Fruit fly (Drosophila melanogaster) whole organism, embryonic: ENCODE measurements around the gene Ero1L.

ENCODE experiments used
- ATbp ChIP-seq: fragments of 200-800 bp; sonication (Bioruptor generic); optimal IDR thresholded peaks from 2 replicates; lab custom pipeline; 2017; ENCODE audit warnings: missing biosample characterization, mild to moderate bottlenecking, missing genetic modification characterization, missing genetic modification reagents
- Aef1 ChIP-seq: fragments of 200-800 bp; sonication (Bioruptor generic); IDR thresholded peaks from 3 replicates; pipeline ENCODE4 v1.3.6; 2022; ENCODE audit warnings: missing biosample characterization, missing genetic modification characterization
- Bdp1 ChIP-seq: fragments of 200-800 bp; sonication (Bioruptor generic); optimal IDR thresholded peaks from 3 replicates; lab custom pipeline; 2016; ENCODE audit warnings: missing biosample characterization, missing genetic modification characterization
- CG11696 ChIP-seq: fragments of 200-800 bp; sonication (Bioruptor generic); IDR thresholded peaks from 2 replicates; pipeline ENCODE4 v1.3.6; 2022; ENCODE audit warnings: missing biosample characterization, missing genetic modification characterization
- CG14014 ChIP-seq: fragments of 200-800 bp; sonication (Bioruptor generic); IDR thresholded peaks from 2 replicates; pipeline ENCODE4 v1.3.6; 2022; ENCODE audit warnings: missing biosample characterization, missing genetic modification characterization
- CG15601 ChIP-seq: fragments of 200-800 bp; sonication (Bioruptor generic); optimal IDR thresholded peaks from 3 replicates; lab custom pipeline; 2019; ENCODE audit warnings: missing biosample characterization, mild to moderate bottlenecking, missing genetic modification characterization, moderate library complexity
- CG15696 ChIP-seq: fragments of 200-800 bp; sonication (Bioruptor generic); optimal IDR thresholded peaks from 2 replicates; lab custom pipeline; 2019; ENCODE audit warnings: missing biosample characterization, mild to moderate bottlenecking, missing genetic modification characterization, moderate library complexity
- CG2875 ChIP-seq: fragments of 200-800 bp; sonication (Bioruptor generic); optimal IDR thresholded peaks from 2 replicates; lab custom pipeline; 2017; ENCODE audit warnings: missing biosample characterization, mild to moderate bottlenecking, missing genetic modification characterization, missing genetic modification reagents
- CG30403 ChIP-seq: fragments of 200-800 bp; sonication (Bioruptor generic); optimal IDR thresholded peaks from 3 replicates; lab custom pipeline; 2016; ENCODE audit warnings: missing biosample characterization, missing genetic modification characterization
- CG3065 ChIP-seq: fragments of 200-800 bp; sonication (Bioruptor generic); optimal IDR thresholded peaks from 2 replicates; lab custom pipeline; 2016; ENCODE audit warnings: missing biosample characterization, missing genetic modification characterization
- CG3163 ChIP-seq: fragments of 200-800 bp; sonication (Bioruptor generic); optimal IDR thresholded peaks from 3 replicates; lab custom pipeline; 2016; ENCODE audit warnings: missing biosample characterization, missing genetic modification characterization
- CG34422 ChIP-seq: fragments of 200-800 bp; sonication (Bioruptor generic); IDR thresholded peaks from 3 replicates; pipeline ENCODE4 v1.3.6; 2022; ENCODE audit warnings: missing biosample characterization, missing genetic modification characterization
- CG4360 ChIP-seq: fragments of 200-800 bp; sonication (Bioruptor generic); IDR thresholded peaks from 2 replicates; pipeline ENCODE4 v1.3.6; 2022; ENCODE audit warnings: missing biosample characterization, missing genetic modification characterization
- CG43689 ChIP-seq: fragments of 200-800 bp; sonication (Bioruptor generic); IDR thresholded peaks from 2 replicates; pipeline ENCODE4 v1.3.6; 2022; ENCODE audit warnings: missing biosample characterization, missing genetic modification characterization
- CG7556 ChIP-seq: fragments of 200-800 bp; sonication (Bioruptor generic); optimal IDR thresholded peaks from 2 replicates; lab custom pipeline; 2017; ENCODE audit warnings: missing biosample characterization, mild to moderate bottlenecking, missing genetic modification characterization
- CG7839 ChIP-seq: fragments of 200-800 bp; sonication (Bioruptor generic); optimal IDR thresholded peaks from 3 replicates; lab custom pipeline; 2018; ENCODE audit warnings: missing biosample characterization, mild to moderate bottlenecking, missing genetic modification characterization, moderate library complexity
- CG9727 ChIP-seq: fragments of 200-800 bp; sonication (Bioruptor generic); optimal IDR thresholded peaks from 3 replicates; lab custom pipeline; 2017; ENCODE audit warnings: missing biosample characterization, mild to moderate bottlenecking, missing genetic modification characterization
- CG9932 ChIP-seq: fragments of 200-800 bp; sonication (Bioruptor generic); IDR thresholded peaks from 2 replicates; pipeline ENCODE4 v1.3.6; 2022; ENCODE audit warnings: missing biosample characterization, missing genetic modification characterization
- CkIIα-i1 ChIP-seq: fragments of 200-800 bp; sonication (Bioruptor generic); IDR thresholded peaks from 2 replicates; pipeline ENCODE4 v1.3.6; 2022; ENCODE audit warnings: missing biosample characterization, missing genetic modification characterization
- CoRest ChIP-seq: fragments of 200-800 bp; sonication (Bioruptor generic); optimal IDR thresholded peaks from 3 replicates; lab custom pipeline; 2018; ENCODE audit warnings: missing biosample characterization, mild to moderate bottlenecking, missing genetic modification characterization, moderate library complexity
- Dbx ChIP-seq: fragments of 200-800 bp; sonication (Bioruptor generic); IDR thresholded peaks from 3 replicates; pipeline ENCODE4 v1.3.6; 2022; ENCODE audit warnings: missing biosample characterization, missing genetic modification characterization
- Ets65A ChIP-seq: fragments of 200-800 bp; sonication (Bioruptor generic); peaks from one replicate; lab custom pipeline; 2016; ENCODE audit warnings: missing biosample characterization, missing genetic modification characterization
- Ets97D ChIP-seq: fragments of 200-800 bp; sonication (Bioruptor generic); optimal IDR thresholded peaks from 3 replicates; lab custom pipeline; 2016; ENCODE audit warnings: missing biosample characterization, missing genetic modification characterization
- Gsc ChIP-seq: fragments of 200-800 bp; sonication (Bioruptor generic); IDR thresholded peaks from 2 replicates; pipeline ENCODE4 v1.3.6; 2022; ENCODE audit warnings: missing biosample characterization, missing genetic modification characterization
- HmgZ ChIP-seq: fragments of 200-800 bp; sonication (Bioruptor generic); optimal IDR thresholded peaks from 2 replicates; lab custom pipeline; 2018; ENCODE audit warnings: missing biosample characterization, mild to moderate bottlenecking, missing genetic modification characterization
- Hmr ChIP-seq: fragments of 200-800 bp; sonication (Bioruptor generic); optimal IDR thresholded peaks from 3 replicates; lab custom pipeline; 2017; ENCODE audit warnings: mild to moderate bottlenecking, missing biosample characterization, missing genetic modification reagents, missing genetic modification characterization
- Lim3 ChIP-seq: fragments of 200-800 bp; sonication (Bioruptor generic); IDR thresholded peaks from 2 replicates; pipeline ENCODE4 v1.3.6; 2022; ENCODE audit warnings: missing biosample characterization, missing genetic modification characterization
- Nf-YA ChIP-seq: fragments of 200-800 bp; sonication (Bioruptor generic); IDR thresholded peaks from 2 replicates; pipeline ENCODE4 v1.3.6; 2022; ENCODE audit warnings: missing biosample characterization, missing genetic modification characterization
- Pdp1 ChIP-seq, 2 experiments: fragments of 200-800 bp; sonication (Bioruptor generic); optimal IDR thresholded peaks; 3 replicates each; lab custom pipeline; 2016; ENCODE audit warnings: missing biosample characterization in 2 of 2, missing genetic modification characterization in 2 of 2, mild to moderate bottlenecking in 1 of 2, moderate library complexity in 1 of 2
- Side ChIP-seq: fragments of 200-800 bp; sonication (Bioruptor generic); optimal IDR thresholded peaks from 2 replicates; lab custom pipeline; 2016; ENCODE audit warnings: missing biosample characterization, missing genetic modification characterization
- Sry-β ChIP-seq: fragments of 200-800 bp; sonication (Bioruptor generic); optimal IDR thresholded peaks from 2 replicates; lab custom pipeline; 2018; ENCODE audit warnings: missing biosample characterization, mild to moderate bottlenecking, missing genetic modification characterization, moderate library complexity
- Trl ChIP-seq, 3 experiments: fragments of >200 bp in 2 of 3; fragments of 200-800 bp in 1 of 3; sonication (Bioruptor generic) in 1 of 3; optimal IDR thresholded peaks; 2 replicates in 1 of 3; 3 replicates in 2 of 3; lab custom pipeline; 2016 to 2017; ENCODE audit warnings: missing biosample characterization in 1 of 3, missing genetic modification characterization in 1 of 3
- ato ChIP-seq: fragments of 200-800 bp; sonication (Bioruptor generic); IDR thresholded peaks from 2 replicates; pipeline ENCODE4 v1.3.6; 2022; ENCODE audit warnings: missing biosample characterization, missing genetic modification characterization; ENCODE audit not compliant: partially characterized antibody
- bab2 ChIP-seq: fragments of 200-800 bp; sonication (Bioruptor generic); optimal IDR thresholded peaks from 2 replicates; lab custom pipeline; 2016; ENCODE audit warnings: missing biosample characterization, missing genetic modification characterization
- crc ChIP-seq: fragments of 200-800 bp; sonication (Bioruptor generic); optimal IDR thresholded peaks from 2 replicates; lab custom pipeline; 2016; ENCODE audit warnings: missing biosample characterization, missing genetic modification characterization
- dati ChIP-seq: fragments of 200-800 bp; sonication (Bioruptor generic); IDR thresholded peaks from 2 replicates; pipeline ENCODE4 v1.3.6; 2022; ENCODE audit warnings: missing biosample characterization, missing genetic modification characterization
- dm ChIP-seq: fragments of 200-800 bp; sonication (Bioruptor generic); optimal IDR thresholded peaks from 3 replicates; lab custom pipeline; 2016; ENCODE audit warnings: missing biosample characterization, missing genetic modification characterization
- ems ChIP-seq: fragments of 200-800 bp; sonication (Bioruptor generic); optimal IDR thresholded peaks from 3 replicates; lab custom pipeline; 2016; ENCODE audit warnings: missing biosample characterization, missing genetic modification characterization
- grn ChIP-seq: fragments of 200-800 bp; sonication (Bioruptor generic); optimal IDR thresholded peaks from 3 replicates; lab custom pipeline; 2017; ENCODE audit warnings: missing biosample characterization, missing genetic modification characterization
- lilli ChIP-seq: fragments of 200-800 bp; sonication (Bioruptor generic); optimal IDR thresholded peaks from 3 replicates; lab custom pipeline; 2016; ENCODE audit warnings: missing biosample characterization, missing genetic modification characterization
- luna ChIP-seq: fragments of 200-800 bp; sonication (Bioruptor generic); optimal IDR thresholded peaks from 2 replicates; lab custom pipeline; 2016; ENCODE audit warnings: missing biosample characterization, missing genetic modification characterization
- pho ChIP-seq: fragments of 200-800 bp; sonication (Bioruptor generic); optimal IDR thresholded peaks from 2 replicates; lab custom pipeline; 2016; ENCODE audit warnings: missing biosample characterization, missing genetic modification characterization
- pros ChIP-seq: fragments of 200-800 bp; sonication (Bioruptor generic); optimal IDR thresholded peaks from 3 replicates; lab custom pipeline; 2019; ENCODE audit warnings: missing biosample characterization, mild to moderate bottlenecking, missing genetic modification characterization, moderate library complexity
- pum ChIP-seq: fragments of 200-800 bp; sonication (Bioruptor generic); optimal IDR thresholded peaks from 2 replicates; lab custom pipeline; 2016; ENCODE audit warnings: missing biosample characterization, missing genetic modification characterization
- ranshi ChIP-seq: fragments of 200-800 bp; sonication (Bioruptor generic); IDR thresholded peaks from 2 replicates; pipeline ENCODE4 v1.3.6; 2022; ENCODE audit warnings: missing biosample characterization, missing genetic modification characterization
- ro ChIP-seq: fragments of 200-800 bp; sonication (Bioruptor generic); IDR thresholded peaks from 2 replicates; pipeline ENCODE4 v1.3.6; 2022; ENCODE audit warnings: missing biosample characterization, missing genetic modification characterization
- run ChIP-seq: fragments of 200-800 bp; sonication (Bioruptor generic); optimal IDR thresholded peaks from 3 replicates; lab custom pipeline; 2018; ENCODE audit warnings: missing biosample characterization, mild to moderate bottlenecking, missing genetic modification characterization
- ssp ChIP-seq: fragments of 200-800 bp; sonication (Bioruptor generic); IDR thresholded peaks from 2 replicates; pipeline ENCODE4 v1.3.6; 2022; ENCODE audit warnings: missing biosample characterization, missing genetic modification characterization
- tin ChIP-seq: fragments of 200-800 bp; sonication (Bioruptor generic); optimal IDR thresholded peaks from 3 replicates; lab custom pipeline; 2016; ENCODE audit warnings: missing biosample characterization, missing genetic modification characterization
- trh ChIP-seq: fragments of 200-800 bp; sonication (Bioruptor generic); optimal IDR thresholded peaks from 2 replicates; lab custom pipeline; 2016; ENCODE audit warnings: missing biosample characterization, missing genetic modification characterization
- wek ChIP-seq: fragments of 200-800 bp; sonication (Bioruptor generic); optimal IDR thresholded peaks from 3 replicates; lab custom pipeline; 2018; ENCODE audit warnings: missing biosample characterization, mild to moderate bottlenecking, missing genetic modification characterization, moderate library complexity
- zfh2 ChIP-seq: fragments of 200-800 bp; sonication (Bioruptor generic); optimal IDR thresholded peaks from 2 replicates; lab custom pipeline; 2016; ENCODE audit warnings: missing biosample characterization, missing genetic modification characterization

Gene Ero1L

DNA sequence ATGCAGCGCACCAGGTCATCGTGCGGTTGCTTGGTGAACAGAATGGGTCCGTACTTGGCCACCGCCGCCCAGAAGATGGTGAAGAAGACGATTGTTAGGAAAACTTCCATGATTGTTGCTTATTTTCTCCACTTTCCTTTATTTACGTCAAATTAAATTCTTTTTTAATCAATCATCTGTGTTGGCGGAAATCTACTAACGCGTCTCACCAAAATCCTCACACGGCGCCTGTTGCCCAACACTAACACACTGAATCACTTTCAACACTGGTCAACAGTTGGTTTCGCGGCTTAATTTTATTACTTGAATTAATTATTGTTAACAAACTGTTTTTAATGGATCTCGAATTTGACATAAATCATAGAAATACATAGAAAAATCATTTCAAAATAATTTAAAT lies 16.5 kb downstream of the Ero1L start, which contains the start of gene VhaM9.7-c (continued):
- TF ChIP-seq dm (GFP tag; lab: Kevin White, UChicago) (peak; percentile 0), luna (GFP tag; lab: Kevin White, UChicago) (no peak), pros (GFP tag; lab: Kevin White, UChicago) (no peak), CG4360 (GFP tag; lab: Robert Waterston, UW) (no peak), CG9727 (GFP tag; lab: Kevin White, UChicago) (no peak), pum (no peak), CG9932 (GFP tag; lab: Robert Waterston, UW) (peak; percentile 71), CG14014 (GFP tag; lab: Robert Waterston, UW) (no peak), Trl (optimal IDR thresholded peaks at IDR 0.05; lab: Kevin White, UChicago) (no peak), Trl (GFP tag; optimal IDR thresholded peaks at IDR 0.05; lab: Kevin White, UChicago) (peak; percentile 22), dati (GFP tag; lab: Robert Waterston, UW) (no peak), Bdp1 (no peak), CkIIα-i1 (GFP tag; lab: Robert Waterston, UW) (no peak), CG3163 (GFP tag; lab: Kevin White, UChicago) (no peak), ATbp (GFP tag; lab: Kevin White, UChicago) (no peak), CG30403 (peak; percentile 47), CoRest (tag; lab: Kevin White, UChicago) (no peak), Ets97D (peak; percentile 65), CG34422 (GFP tag; lab: Robert Waterston, UW) (peak; percentile 53; the same call in 1 of the 3 replicates), ranshi (GFP tag; lab: Robert Waterston, UW) (no peak), pho (GFP tag; lab: Kevin White, UChicago) (no peak), CG2875 (GFP tag; lab: Kevin White, UChicago) (no peak), CG15601 (tag; lab: Kevin White, UChicago) (peak; percentile 9), Sry-β (GFP tag; lab: Kevin White, UChicago) (no peak), ro (GFP tag; lab: Robert Waterston, UW) (no peak), Pdp1 (GFP tag; optimal IDR thresholded peaks at IDR 0.05; lab: Kevin White, UChicago) (peak; percentile 29 to 50), crc (no peak), CG7839 (no peak), zfh2 (GFP tag; lab: Kevin White, UChicago) (peak; percentile 65), Dbx (GFP tag; lab: Robert Waterston, UW) (no peak), Side (GFP tag; lab: Kevin White, UChicago) (peak; percentile 26), CG15696 (tag; lab: Kevin White, UChicago) (no peak), HmgZ (tag; lab: Kevin White, UChicago) (peak; percentile 60), tin (GFP tag; lab: Kevin White, UChicago) (peak; percentile 32), grn (GFP tag; lab: Kevin White, UChicago) (no peak), Hmr (GFP tag; lab: Kevin White, UChicago) (peak; percentile 23), trh (GFP tag; lab: Kevin White, UChicago) (no peak), lilli (GFP tag; lab: Kevin White, UChicago) (peak; percentile 49), ato (GFP tag; lab: Robert Waterston, UW) (no peak), Gsc (no peak), ems (peak; percentile 10), run (tag; lab: Kevin White, UChicago) (no peak), CG43689 (GFP tag; lab: Robert Waterston, UW) (no peak), Ets65A (GFP tag; lab: Kevin White, UChicago) (peak; percentile 94), CG7556 (peak; percentile 7), ssp (GFP tag; lab: Robert Waterston, UW) (peak; percentile 17; the same call in 1 of the 2 replicates), Nf-YA (no peak), Lim3 (no peak), Aef1 (GFP tag; lab: Robert Waterston, UW) (no peak), wek (no peak), bab2 (GFP tag; lab: Kevin White, UChicago) (no peak), CG11696 (GFP tag; lab: Robert Waterston, UW) (no peak), CG3065 (GFP tag; lab: Kevin White, UChicago) (no peak)
